Worm (Caenorhabditis elegans): ENCODE measurements around the gene C44B7.5.

- TF ChIP-seq fos-1 (tag; optimal IDR thresholded peaks at IDR 0.05) (no peak), ama-1 (optimal IDR thresholded peaks at IDR 0.05) (no peak), R02D3.7 (tag; optimal IDR thresholded peaks at IDR 0.05) (no peak)
Measured at ce11 chrII:6846723-6847122, 25.7 kb downstream of the C44B7.5 start.
